Worm (Caenorhabditis elegans) whole organism, young adult: ENCODE results near the gene T26H8.5.

ENCODE experiments used
- F37B4.10 ChIP-seq: fragments of 200-800 bp; sonication (Bioruptor generic); IDR thresholded peaks from 2 replicates; pipeline ENCODE4 v1.3.6; 2022; ENCODE audit warnings: missing genetic modification characterization, missing compliant biosample characterization
- ama-1 ChIP-seq, 3 experiments: fragments of 150-350 bp in 1 of 3; sonication (generic microtip) in 2 of 3; optimal IDR thresholded peaks; 2 replicates each; lab custom pipeline; 2014 to 2018; ENCODE audit warnings: missing biosample characterization in 2 of 3, missing genetic modification characterization in 2 of 3, missing genetic modification reagents in 2 of 3
- egl-18 ChIP-seq: fragments of 200-800 bp; sonication (Bioruptor generic); IDR thresholded peaks from 2 replicates; pipeline ENCODE4 v1.3.6; 2022; ENCODE audit warnings: missing genetic modification reagents, missing genetic modification characterization, missing compliant biosample characterization
- him-1 ChIP-seq: sonication (generic microtip); optimal IDR thresholded peaks from 2 replicates; lab custom pipeline; 2016; ENCODE audit warnings: missing genotype, missing genetic modification reagents, missing genetic modification characterization, missing compliant biosample characterization
- nhr-90 ChIP-seq: sonication (generic microtip); optimal IDR thresholded peaks from 2 replicates; lab custom pipeline; 2016; ENCODE audit warnings: missing genotype, mild to moderate bottlenecking, missing genetic modification characterization, missing compliant biosample characterization
- pha-4 ChIP-seq: fragments of 150-350 bp; sonication (generic microtip); optimal IDR thresholded peaks from 2 replicates; lab custom pipeline; 2014; ENCODE audit warnings: missing biosample characterization, missing genetic modification reagents, missing genetic modification characterization
- rec-8 ChIP-seq, 2 experiments: sonication (generic microtip); optimal IDR thresholded peaks; 2 replicates each; lab custom pipeline; 2016; ENCODE audit warnings: mild to moderate bottlenecking in 2 of 2, missing genetic modification characterization in 2 of 2, missing genetic modification reagents in 2 of 2, missing genotype in 2 of 2, missing biosample characterization in 1 of 2, missing compliant biosample characterization in 1 of 2, moderate library complexity in 1 of 2
- sptf-2 ChIP-seq: fragments of 200-800 bp; sonication (Bioruptor generic); optimal IDR thresholded peaks from 2 replicates; lab custom pipeline; 2018; ENCODE audit warnings: mild to moderate bottlenecking, missing genetic modification characterization, missing compliant biosample characterization

- TF ChIP-seq him-1 (tag; lab: Kevin White, UChicago) (no peak), egl-18 (GFP tag; lab: Robert Waterston, UW) (no peak), rec-8 (tag; optimal IDR thresholded peaks at IDR 0.05; lab: Kevin White, UChicago) (no peak), pha-4 (peak; percentile 89), nhr-90 (tag; lab: Kevin White, UChicago) (no peak), sptf-2 (no peak), F37B4.10 (GFP tag; lab: Robert Waterston, UW) (no peak), ama-1 (optimal IDR thresholded peaks at IDR 0.05; lab: Kevin White, UChicago) (no peak), ama-1 (GFP tag; optimal IDR thresholded peaks at IDR 0.05; lab: Kevin White, UChicago) (no peak)
Measured at ce11 chrV:15318638-15319037, 13.2 kb upstream of the T26H8.5 start, which contains the start of gene nhr-291.
